Worm (Caenorhabditis elegans) whole organism, L4 larva: ENCODE measurements around the gene srt-23.
A peak's percentile ranks its signal among the peaks of the same experiment; 100 is the strongest.

Experiments used
- F37D6.2 ChIP-seq: sonication (generic microtip); optimal IDR thresholded peaks from 2 replicates; lab custom pipeline; 2016; ENCODE audit warnings: mild to moderate bottlenecking, missing genetic modification characterization, missing compliant biosample characterization
- F49E8.2 ChIP-seq: sonication (generic microtip); optimal IDR thresholded peaks from 2 replicates; lab custom pipeline; 2016; ENCODE audit warnings: missing compliant biosample characterization, mild to moderate bottlenecking, missing genetic modification characterization, borderline replicate concordance
- aha-1 ChIP-seq: fragments of 150-350 bp; peaks from one replicate; lab custom pipeline; 2014; ENCODE audit warnings: missing biosample characterization, missing genetic modification characterization
- cey-2 ChIP-seq: sonication (generic microtip); optimal IDR thresholded peaks from 3 replicates; lab custom pipeline; 2017; ENCODE audit warnings: missing genetic modification characterization, mild to moderate bottlenecking, missing compliant biosample characterization, antibody characterized with exemption, borderline replicate concordance; ENCODE audit not compliant: insufficient read depth
- daf-12 ChIP-seq: fragments of 150-350 bp; optimal IDR thresholded peaks from 2 replicates; lab custom pipeline; 2014; ENCODE audit warnings: missing biosample characterization, missing genetic modification reagents, missing genetic modification characterization
- daf-16 ChIP-seq, 3 experiments: sonication (generic microtip); optimal IDR thresholded peaks; 2 replicates each; lab custom pipeline; 2016 to 2017; ENCODE audit warnings: missing genetic modification characterization in 3 of 3, missing genetic modification reagents in 3 of 3, mild to moderate bottlenecking in 2 of 3, missing compliant biosample characterization in 2 of 3, missing biosample characterization in 1 of 3, moderate library complexity in 1 of 3
- dmd-6 ChIP-seq: fragments of 200-800 bp; sonication (Bioruptor generic); IDR thresholded peaks from 2 replicates; pipeline ENCODE4 v1.3.6; 2022; ENCODE audit warnings: missing genetic modification reagents, missing genetic modification characterization, missing compliant biosample characterization
- dmd-8 ChIP-seq: fragments of 200-800 bp; sonication (Bioruptor generic); IDR thresholded peaks from 2 replicates; pipeline ENCODE4 v1.3.6; 2022; ENCODE audit warnings: missing genetic modification characterization, missing compliant biosample characterization
- dve-1 ChIP-seq: sonication (generic microtip); optimal IDR thresholded peaks from 2 replicates; lab custom pipeline; 2017; ENCODE audit warnings: antibody characterized with exemption, mild to moderate bottlenecking, missing genetic modification characterization, missing compliant biosample characterization; ENCODE audit not compliant: insufficient read depth
- egl-43 ChIP-seq: fragments of 200-800 bp; sonication (Bioruptor generic); IDR thresholded peaks from 2 replicates; pipeline ENCODE4 v1.3.6; 2022; ENCODE audit warnings: missing genetic modification reagents, missing genetic modification characterization, missing compliant biosample characterization
- gei-8 ChIP-seq: fragments of 200-800 bp; sonication (Bioruptor generic); optimal IDR thresholded peaks from 2 replicates; lab custom pipeline; 2018; ENCODE audit warnings: mild to moderate bottlenecking, missing genetic modification characterization, missing compliant biosample characterization
- hlh-11 ChIP-seq: fragments of 200-800 bp; sonication (Bioruptor generic); optimal IDR thresholded peaks from 2 replicates; lab custom pipeline; 2018; ENCODE audit warnings: mild to moderate bottlenecking, missing genetic modification characterization, missing compliant biosample characterization
- hlh-30 ChIP-seq: sonication (generic microtip); optimal IDR thresholded peaks from 2 replicates; lab custom pipeline; 2017; ENCODE audit warnings: antibody characterized with exemption, mild to moderate bottlenecking, missing genetic modification characterization, missing compliant biosample characterization; ENCODE audit not compliant: insufficient read depth
- hmg-1.1 ChIP-seq: fragments of 200-800 bp; sonication (Bioruptor generic); IDR thresholded peaks from 2 replicates; pipeline ENCODE4 v1.3.6; 2022; ENCODE audit warnings: missing genetic modification reagents, missing genetic modification characterization, missing compliant biosample characterization
- lsy-2 ChIP-seq, 2 experiments: fragments of 150-350 bp in 1 of 2; sonication (generic microtip) in 1 of 2; optimal IDR thresholded peaks; 2 replicates each; lab custom pipeline; 2014 to 2017; ENCODE audit warnings: missing biosample characterization in 2 of 2, missing genetic modification characterization in 2 of 2
- madf-9 ChIP-seq: fragments of 200-800 bp; sonication (Bioruptor generic); conservative IDR thresholded peaks from 2 replicates; pipeline ENCODE4 v1.3.6; 2022; ENCODE audit warnings: missing genetic modification reagents, missing genetic modification characterization, missing compliant biosample characterization
- mdt-29 ChIP-seq: fragments of 200-800 bp; sonication (Bioruptor generic); IDR thresholded peaks from 2 replicates; pipeline ENCODE4 v1.3.6; 2022; ENCODE audit warnings: missing genetic modification reagents, missing genetic modification characterization, missing compliant biosample characterization
- mes-2 ChIP-seq: sonication (generic microtip); optimal IDR thresholded peaks from 2 replicates; lab custom pipeline; 2016; ENCODE audit warnings: missing genotype, mild to moderate bottlenecking, missing genetic modification characterization, missing compliant biosample characterization; ENCODE audit not compliant: poor library complexity, severe bottlenecking
- mxl-3 ChIP-seq: fragments of 200-800 bp; sonication (Bioruptor generic); optimal IDR thresholded peaks from 2 replicates; lab custom pipeline; 2018; ENCODE audit warnings: mild to moderate bottlenecking, missing genetic modification characterization, missing compliant biosample characterization
- nhr-11 ChIP-seq: fragments of 150-350 bp; optimal IDR thresholded peaks from 2 replicates; lab custom pipeline; 2014; ENCODE audit warnings: missing biosample characterization, missing genetic modification characterization
- nhr-41 ChIP-seq: fragments of 200-800 bp; sonication (Bioruptor generic); IDR thresholded peaks from 2 replicates; pipeline ENCODE4 v1.3.6; 2022; ENCODE audit warnings: missing genetic modification reagents, missing genetic modification characterization, missing compliant biosample characterization
- nhr-42 ChIP-seq: fragments of 200-800 bp; sonication (Bioruptor generic); IDR thresholded peaks from 2 replicates; pipeline ENCODE4 v1.3.6; 2022; ENCODE audit warnings: missing genetic modification characterization, missing compliant biosample characterization
- nhr-48 ChIP-seq: sonication (generic microtip); optimal IDR thresholded peaks from 2 replicates; lab custom pipeline; 2016; ENCODE audit warnings: mild to moderate bottlenecking, missing genetic modification characterization, missing compliant biosample characterization
- pha-4 ChIP-seq, 2 experiments: fragments of 150-350 bp in 1 of 2; fragments of 200-800 bp in 1 of 2; sonication (Bioruptor generic) in 1 of 2; IDR thresholded peaks in 1 of 2; optimal IDR thresholded peaks in 1 of 2; 2 replicates each; pipeline versions ENCODE4 v1.3.6 to Lab custom; 2014 to 2022; ENCODE audit warnings: missing genetic modification characterization in 2 of 2, missing genetic modification reagents in 2 of 2, missing biosample characterization in 1 of 2, missing compliant biosample characterization in 1 of 2
- spr-1 ChIP-seq: sonication (generic microtip); optimal IDR thresholded peaks from 2 replicates; lab custom pipeline; 2016; ENCODE audit warnings: mild to moderate bottlenecking, missing genetic modification characterization, missing compliant biosample characterization
- tag-97 ChIP-seq: fragments of 200-800 bp; sonication (Bioruptor generic); IDR thresholded peaks from 2 replicates; pipeline ENCODE4 v1.3.6; 2022; ENCODE audit warnings: missing genetic modification characterization, missing compliant biosample characterization
- tra-1 ChIP-seq: fragments of 200-800 bp; sonication (Bioruptor generic); IDR thresholded peaks from 2 replicates; pipeline ENCODE4 v1.3.6; 2022; ENCODE audit warnings: missing genetic modification reagents, missing genetic modification characterization, missing compliant biosample characterization
- unc-62 ChIP-seq, 3 experiments: fragments of 150-350 bp in 1 of 3; sonication (generic microtip); optimal IDR thresholded peaks in 2 of 3; peaks in 1 of 3; 1 replicate in 1 of 3; 2 replicates in 2 of 3; lab custom pipeline; 2014 to 2017; ENCODE audit warnings: missing biosample characterization in 3 of 3, missing genetic modification characterization in 3 of 3, missing genetic modification reagents in 3 of 3, missing genotype in 1 of 3

srt-23 gene

DNA sequence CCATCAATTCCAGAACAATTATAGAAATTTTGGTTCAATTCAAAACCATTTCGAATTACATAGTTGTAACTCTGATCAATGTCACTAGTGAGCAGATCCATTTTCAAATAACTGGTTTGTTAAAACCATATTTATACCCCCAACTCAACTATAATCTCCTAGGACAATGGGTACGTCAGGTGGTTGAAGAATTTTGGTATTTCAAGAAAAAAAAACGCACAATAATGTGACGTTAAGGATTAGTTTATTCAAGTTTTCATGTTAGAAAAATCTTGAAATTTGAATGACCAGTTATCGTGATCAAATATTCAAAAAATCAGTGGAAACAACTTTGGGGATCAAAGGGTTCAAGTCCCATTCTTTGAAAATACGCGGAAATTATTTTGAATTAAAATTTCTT, 25.6 kb upstream of the srt-23 start, which contains the start of gene srt-24:
TSS of gene srt-24 (minus strand) at position 101 of the 400 bp plus-strand sequence.
- TF ChIP-seq egl-43 (GFP tag; lab: Robert Waterston, UW) (no peak), dve-1 (tag; lab: Kevin White, UChicago) (no peak), aha-1 (tag; lab: Kevin White, UChicago) (peak; percentile 45)

DNA sequence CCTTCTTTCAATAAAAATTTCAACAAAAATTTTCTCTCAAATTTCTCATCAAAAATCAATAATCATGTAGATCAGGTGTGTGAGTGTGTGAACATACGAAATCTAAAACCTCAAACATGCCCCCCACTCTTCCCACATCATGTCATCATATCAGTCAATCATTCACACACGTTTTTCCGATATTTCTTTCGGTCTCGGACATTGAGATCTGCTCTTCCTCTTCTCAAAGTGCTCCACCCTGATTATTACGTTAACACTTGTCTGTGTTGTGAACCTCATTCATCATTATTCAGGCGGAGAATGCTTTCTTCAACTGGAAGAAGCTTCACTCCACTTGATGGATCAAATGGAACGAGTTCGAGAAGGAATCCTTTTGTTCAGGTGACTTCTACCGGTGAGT, 20.1 kb upstream of the srt-23 start, which contains the start of gene kvs-5:
TSS of gene kvs-5 (plus strand) at position 301 of the 400 bp plus-strand sequence.
- TF ChIP-seq mdt-29 (no peak), nhr-48 (no peak), mxl-3 (GFP tag; lab: Kevin White, UChicago) (no peak), mes-2 (no peak), egl-43 (GFP tag; lab: Robert Waterston, UW) (no peak), hlh-30 (tag; lab: Kevin White, UChicago) (no peak), nhr-11 (tag; lab: Kevin White, UChicago) (no peak), dve-1 (tag; lab: Kevin White, UChicago) (no peak), unc-62 (GFP tag; optimal IDR thresholded peaks at IDR 0.05 in 1 of 2; lab: Kevin White, UChicago) (no peak), unc-62 (tag; optimal IDR thresholded peaks at IDR 0.05; lab: Kevin White, UChicago) (no peak), F37D6.2 (tag; lab: Kevin White, UChicago) (no peak), spr-1 (no peak), F49E8.2 (tag; lab: Kevin White, UChicago) (no peak)

DNA sequence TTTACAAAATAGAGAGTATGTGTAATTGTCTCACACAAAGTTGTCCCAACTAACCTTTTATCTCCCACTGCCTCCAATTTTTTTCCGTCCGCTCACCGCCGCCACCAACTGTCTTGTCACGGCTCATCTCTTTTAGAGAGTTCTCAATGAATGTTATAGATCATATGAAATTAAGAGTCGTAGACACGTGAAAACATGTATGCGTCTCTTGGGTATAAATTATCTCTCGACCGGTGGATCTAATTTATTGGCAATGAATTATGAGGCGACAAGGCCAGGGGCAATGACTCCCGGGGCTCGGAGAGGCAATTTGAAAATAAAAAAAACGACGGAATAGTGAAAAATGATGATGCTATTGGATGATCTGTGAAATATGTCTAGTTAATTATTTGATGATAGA, 15.8 kb upstream of the srt-23 start:
- TF ChIP-seq dve-1 (tag; lab: Kevin White, UChicago) (no peak), gei-8 (GFP tag; lab: Kevin White, UChicago) (no peak), nhr-11 (tag; lab: Kevin White, UChicago) (peak; percentile 13), F49E8.2 (tag; lab: Kevin White, UChicago) (no peak), madf-9 (GFP tag; lab: Robert Waterston, UW) (no peak), unc-62 (GFP tag; optimal IDR thresholded peaks at IDR 0.05 in 1 of 2; lab: Kevin White, UChicago) (peak in 1 of 2 experiments; percentile 68), unc-62 (tag; optimal IDR thresholded peaks at IDR 0.05; lab: Kevin White, UChicago) (no peak), aha-1 (tag; lab: Kevin White, UChicago) (peak; percentile 32), nhr-42 (no peak), tra-1 (GFP tag; lab: Robert Waterston, UW) (no peak), dmd-6 (GFP tag; lab: Robert Waterston, UW) (no peak)

DNA sequence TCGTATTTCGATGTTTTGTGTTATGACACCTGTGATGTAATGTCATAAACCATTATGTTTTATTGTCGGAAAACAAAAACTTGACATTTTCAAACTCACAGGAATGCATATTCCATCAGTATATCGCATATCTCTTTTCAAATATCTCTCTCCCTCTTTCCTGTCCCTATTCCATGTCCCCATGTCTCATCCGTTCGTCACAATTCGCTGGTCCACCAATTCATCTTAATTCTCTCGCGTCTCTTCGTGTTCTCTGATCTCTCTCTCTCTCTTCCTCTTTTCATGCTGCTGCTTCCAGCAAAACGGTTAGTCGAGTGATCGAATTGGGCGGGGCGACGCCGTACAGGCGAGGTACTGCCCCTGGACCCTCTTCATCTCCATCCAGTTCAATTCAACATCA, 14.7 kb upstream of the srt-23 start:
- TF ChIP-seq unc-62 (GFP tag; optimal IDR thresholded peaks at IDR 0.05 in 1 of 2; lab: Kevin White, UChicago) (peak in 1 of 2 experiments; percentile 11), unc-62 (tag; optimal IDR thresholded peaks at IDR 0.05; lab: Kevin White, UChicago) (no peak), hmg-1.1 (GFP tag; lab: Robert Waterston, UW) (no peak)

DNA sequence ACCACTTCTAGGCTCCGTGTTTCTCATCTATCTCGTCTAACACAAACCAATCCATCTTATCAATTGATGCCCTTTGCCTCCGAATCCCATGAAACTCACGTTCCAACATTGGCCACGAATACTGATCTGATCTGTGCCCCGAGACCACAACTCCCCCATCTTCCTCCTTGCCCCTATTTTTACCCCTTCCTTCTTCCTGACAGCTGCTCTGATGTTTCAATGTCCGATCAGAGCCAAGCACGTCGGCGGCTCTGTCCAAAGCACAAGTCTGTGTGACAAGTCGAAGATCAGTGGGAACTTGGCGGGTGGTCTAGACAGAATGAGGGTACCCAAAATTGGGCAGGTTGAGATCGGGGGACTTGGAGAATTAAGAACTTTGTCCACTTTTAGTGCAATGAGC, 10.2 kb upstream of the srt-23 start:
- TF ChIP-seq mxl-3 (GFP tag; lab: Kevin White, UChicago) (no peak), daf-16 (GFP tag; optimal IDR thresholded peaks at IDR 0.05; lab: Kevin White, UChicago) (no peak), daf-16 (tag; optimal IDR thresholded peaks at IDR 0.05; lab: Kevin White, UChicago) (no peak), dmd-6 (GFP tag; lab: Robert Waterston, UW) (no peak), nhr-41 (GFP tag; lab: Robert Waterston, UW) (no peak), egl-43 (GFP tag; lab: Robert Waterston, UW) (no peak), nhr-42 (no peak), tag-97 (GFP tag; lab: Robert Waterston, UW) (no peak), cey-2 (tag; lab: Kevin White, UChicago) (no peak), daf-12 (no peak), lsy-2 (tag; optimal IDR thresholded peaks at IDR 0.05; lab: Kevin White, UChicago) (no peak), hlh-11 (peak; percentile 17), dmd-8 (GFP tag; lab: Robert Waterston, UW) (no peak), nhr-11 (tag; lab: Kevin White, UChicago) (peak; percentile 48), pha-4 (GFP tag; IDR thresholded peaks at IDR 0.05; lab: Robert Waterston, UW) (no peak), pha-4 (tag; optimal IDR thresholded peaks at IDR 0.05; lab: Kevin White, UChicago) (no peak)
